Fruit fly (Drosophila melanogaster): Measurements from ENCODE around the gene CG34267.

DNA sequence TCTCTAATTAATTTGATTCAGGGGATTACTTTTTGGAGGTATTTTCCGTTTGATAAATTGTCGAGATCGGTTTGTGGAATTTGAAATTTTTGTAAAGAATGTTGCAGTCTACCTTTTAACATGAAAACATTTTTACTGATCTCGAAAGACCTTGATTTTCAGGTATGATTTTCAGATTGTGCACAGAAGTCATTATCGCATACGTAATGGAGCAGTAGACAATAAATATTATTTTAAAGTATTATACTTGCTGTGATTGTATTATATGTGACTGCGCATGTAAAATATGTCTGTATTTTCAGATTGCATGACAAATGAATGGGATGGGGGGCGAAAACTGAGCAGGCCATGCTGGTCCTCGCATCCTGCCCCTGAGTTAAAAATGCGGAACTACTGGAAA, 27.8 kb upstream of the CG34267 start, which contains the start of gene CG34269:
- TF ChIP-seq psq (optimal IDR thresholded peaks at IDR 0.05) = no peak
- TF ChIP-seq pan (optimal IDR thresholded peaks at IDR 0.05) = no peak
- TF ChIP-seq CG8478 (optimal IDR thresholded peaks at IDR 0.05) = no peak
- no peak for TF ChIP-seq usp (GFP tag; optimal IDR thresholded peaks at IDR 0.05)
